Fruit fly (Drosophila melanogaster) whole organism, embryonic: ENCODE measurements around the gene ND-B18.
A peak's percentile ranks its signal among the peaks of the same experiment; 100 is the strongest.

ENCODE experiments used
- Adf1 ChIP-seq: fragments of 200-800 bp; sonication (Bioruptor generic); IDR thresholded peaks from 2 replicates; pipeline ENCODE4 v1.3.6; 2022; ENCODE audit warnings: missing biosample characterization, missing genetic modification characterization
- Asciz ChIP-seq: fragments of 200-800 bp; sonication (Bioruptor generic); optimal IDR thresholded peaks from 2 replicates; lab custom pipeline; 2017; ENCODE audit warnings: missing biosample characterization, mild to moderate bottlenecking, missing genetic modification characterization, missing genetic modification reagents
- Awh ChIP-seq: fragments of 200-800 bp; sonication (Bioruptor generic); IDR thresholded peaks from 2 replicates; pipeline ENCODE4, ENCODE4 v1.3.6; 2022; ENCODE audit warnings: missing biosample characterization, missing genetic modification characterization
- CG10321 ChIP-seq: fragments of 200-800 bp; sonication (Bioruptor generic); IDR thresholded peaks from 2 replicates; pipeline ENCODE4 v1.3.6; 2022; ENCODE audit warnings: missing biosample characterization, missing genetic modification characterization
- CG10654 ChIP-seq: fragments of 200-800 bp; sonication (Bioruptor generic); optimal IDR thresholded peaks from 2 replicates; lab custom pipeline; 2016; ENCODE audit warnings: missing biosample characterization, missing genetic modification characterization
- CG14710 ChIP-seq: fragments of 200-800 bp; sonication (Bioruptor generic); optimal IDR thresholded peaks from 3 replicates; lab custom pipeline; 2019; ENCODE audit warnings: missing biosample characterization, mild to moderate bottlenecking, missing genetic modification characterization, moderate library complexity
- CG17359 ChIP-seq: fragments of 200-800 bp; sonication (Bioruptor generic); optimal IDR thresholded peaks from 3 replicates; lab custom pipeline; 2018; ENCODE audit warnings: missing biosample characterization, mild to moderate bottlenecking, missing genetic modification characterization, moderate library complexity
- CG17568 ChIP-seq: fragments of 200-800 bp; sonication (Bioruptor generic); optimal IDR thresholded peaks from 2 replicates; lab custom pipeline; 2018; ENCODE audit warnings: missing biosample characterization, mild to moderate bottlenecking, missing genetic modification characterization, moderate library complexity
- CG2712 ChIP-seq: fragments of 200-800 bp; optimal IDR thresholded peaks from 3 replicates; lab custom pipeline; 2019; ENCODE audit warnings: missing biosample characterization, mild to moderate bottlenecking, missing genetic modification characterization, moderate library complexity
- CG3407 ChIP-seq: fragments of 200-800 bp; sonication (Bioruptor generic); optimal IDR thresholded peaks from 2 replicates; lab custom pipeline; 2018; ENCODE audit warnings: missing biosample characterization, mild to moderate bottlenecking, missing genetic modification characterization
- CG3995 ChIP-seq: fragments of 200-800 bp; sonication (Bioruptor generic); optimal IDR thresholded peaks from 3 replicates; lab custom pipeline; 2016; ENCODE audit warnings: missing biosample characterization, missing genetic modification characterization
- CG42726 ChIP-seq: fragments of 200-800 bp; sonication (Bioruptor generic); IDR thresholded peaks from 2 replicates; pipeline ENCODE4 v1.3.6; 2022; ENCODE audit warnings: missing biosample characterization, missing genetic modification characterization; ENCODE audit not compliant: partially characterized antibody
- CG4328 ChIP-seq: fragments of 200-800 bp; sonication (Bioruptor generic); optimal IDR thresholded peaks from 3 replicates; lab custom pipeline; 2017; ENCODE audit warnings: missing biosample characterization, missing genetic modification reagents, missing genetic modification characterization
- CG4707 ChIP-seq: fragments of 200-800 bp; sonication (Bioruptor generic); optimal IDR thresholded peaks from 2 replicates; lab custom pipeline; 2018; ENCODE audit warnings: missing biosample characterization, mild to moderate bottlenecking, missing genetic modification characterization, moderate library complexity
- CG5953 ChIP-seq: fragments of 200-800 bp; sonication (Bioruptor generic); IDR thresholded peaks from 2 replicates; pipeline ENCODE4 v1.3.6; 2022; ENCODE audit warnings: missing biosample characterization, missing genetic modification characterization
- CG6854 ChIP-seq: fragments of 200-800 bp; sonication (Bioruptor generic); optimal IDR thresholded peaks from 3 replicates; lab custom pipeline; 2017; ENCODE audit warnings: missing biosample characterization, mild to moderate bottlenecking, missing genetic modification characterization
- CG7556 ChIP-seq: fragments of 200-800 bp; sonication (Bioruptor generic); optimal IDR thresholded peaks from 2 replicates; lab custom pipeline; 2017; ENCODE audit warnings: missing biosample characterization, mild to moderate bottlenecking, missing genetic modification characterization
- CG8765 ChIP-seq: fragments of 200-800 bp; sonication (Bioruptor generic); IDR thresholded peaks from 2 replicates; pipeline ENCODE4 v1.3.6; 2022; ENCODE audit warnings: missing biosample characterization, missing genetic modification characterization
- CG9876 ChIP-seq: fragments of 200-800 bp; sonication (Bioruptor generic); optimal IDR thresholded peaks from 2 replicates; lab custom pipeline; 2016; ENCODE audit warnings: missing biosample characterization, missing genetic modification characterization
- CTCF ChIP-seq: fragments of 200-800 bp; sonication (Bioruptor generic); optimal IDR thresholded peaks from 2 replicates; lab custom pipeline; 2017; ENCODE audit warnings: missing biosample characterization, mild to moderate bottlenecking, missing genetic modification characterization, moderate library complexity
- Doc3 ChIP-seq: fragments of 200-800 bp; sonication (Bioruptor generic); IDR thresholded peaks from 3 replicates; pipeline ENCODE4 v1.3.6; 2022; ENCODE audit warnings: missing biosample characterization, missing genetic modification characterization; ENCODE audit not compliant: partially characterized antibody
- GATAe ChIP-seq: fragments of 200-800 bp; sonication (Bioruptor generic); conservative IDR thresholded peaks from 2 replicates; pipeline ENCODE4 v1.3.6; 2022; ENCODE audit warnings: missing biosample characterization, missing genetic modification characterization
- HHEX ChIP-seq: fragments of 200-800 bp; sonication (Bioruptor generic); optimal IDR thresholded peaks from 3 replicates; lab custom pipeline; 2017; ENCODE audit warnings: missing biosample characterization, mild to moderate bottlenecking, missing genetic modification characterization, missing genetic modification reagents
- Hr78 ChIP-seq, 2 experiments: fragments of 200-800 bp in 1 of 2; fragments of >200 bp in 1 of 2; sonication (Bioruptor generic) in 1 of 2; optimal IDR thresholded peaks; 2 replicates each; lab custom pipeline; 2017 to 2019; ENCODE audit warnings: missing biosample characterization in 2 of 2, missing genetic modification characterization in 2 of 2, mild to moderate bottlenecking in 1 of 2, moderate library complexity in 1 of 2
- Hsf ChIP-seq: fragments of 200-800 bp; sonication (Bioruptor generic); optimal IDR thresholded peaks from 3 replicates; lab custom pipeline; 2016; ENCODE audit warnings: missing biosample characterization, missing genetic modification characterization
- Max ChIP-seq: fragments of 200-800 bp; sonication (Bioruptor generic); optimal IDR thresholded peaks from 2 replicates; lab custom pipeline; 2016; ENCODE audit warnings: missing biosample characterization, mild to moderate bottlenecking, missing genetic modification characterization
- Meics ChIP-seq: fragments of 200-800 bp; sonication (Bioruptor generic); optimal IDR thresholded peaks from 2 replicates; lab custom pipeline; 2017; ENCODE audit warnings: missing biosample characterization, mild to moderate bottlenecking, missing genetic modification characterization
- Neu2 ChIP-seq: fragments of 200-800 bp; sonication (Bioruptor generic); optimal IDR thresholded peaks from 3 replicates; lab custom pipeline; 2016; ENCODE audit warnings: missing biosample characterization, missing genetic modification characterization, borderline replicate concordance
- Six4 ChIP-seq: fragments of 200-800 bp; sonication (Bioruptor generic); optimal IDR thresholded peaks from 2 replicates; lab custom pipeline; 2016; ENCODE audit warnings: missing biosample characterization, missing genetic modification characterization
- bbx ChIP-seq: fragments of 200-800 bp; sonication (Bioruptor generic); IDR thresholded peaks from 2 replicates; pipeline ENCODE4 v1.3.6; 2022; ENCODE audit warnings: missing biosample characterization, missing genetic modification characterization; ENCODE audit not compliant: partially characterized antibody
- btn ChIP-seq: fragments of 200-800 bp; sonication (Bioruptor generic); optimal IDR thresholded peaks from 2 replicates; lab custom pipeline; 2016; ENCODE audit warnings: missing biosample characterization, missing genetic modification characterization
- cad ChIP-seq: fragments of >200 bp; optimal IDR thresholded peaks from 2 replicates; lab custom pipeline; 2017; ENCODE audit warnings: missing biosample characterization, missing genetic modification characterization
- danr ChIP-seq: fragments of 200-800 bp; sonication (Bioruptor generic); IDR thresholded peaks from 2 replicates; pipeline ENCODE4 v1.3.6; 2022; ENCODE audit warnings: missing biosample characterization, missing genetic modification characterization
- gfzf ChIP-seq: fragments of 200-800 bp; sonication (Bioruptor generic); optimal IDR thresholded peaks from 2 replicates; lab custom pipeline; 2016; ENCODE audit warnings: missing biosample characterization, mild to moderate bottlenecking, missing genetic modification characterization, moderate library complexity
- grn ChIP-seq: fragments of 200-800 bp; sonication (Bioruptor generic); optimal IDR thresholded peaks from 3 replicates; lab custom pipeline; 2017; ENCODE audit warnings: missing biosample characterization, missing genetic modification characterization
- insv ChIP-seq, 2 experiments: fragments of 200-800 bp; sonication (Bioruptor generic); optimal IDR thresholded peaks; 3 replicates each; lab custom pipeline; 2016 to 2018; ENCODE audit warnings: missing biosample characterization in 2 of 2, missing genetic modification characterization in 2 of 2
- jumu ChIP-seq: fragments of 200-800 bp; sonication (Bioruptor generic); optimal IDR thresholded peaks from 3 replicates; lab custom pipeline; 2016; ENCODE audit warnings: missing biosample characterization, missing genetic modification characterization
- kay ChIP-seq: fragments of 200-800 bp; sonication (Bioruptor generic); optimal IDR thresholded peaks from 2 replicates; lab custom pipeline; 2016; ENCODE audit warnings: missing biosample characterization, missing genetic modification characterization
- knrl ChIP-seq: fragments of 200-800 bp; sonication (Bioruptor generic); IDR thresholded peaks from 3 replicates; pipeline ENCODE4 v1.3.6; 2022; ENCODE audit warnings: missing biosample characterization, missing genetic modification characterization; ENCODE audit not compliant: partially characterized antibody
- maf-S ChIP-seq: fragments of 200-800 bp; sonication (Bioruptor generic); optimal IDR thresholded peaks from 2 replicates; lab custom pipeline; 2016; ENCODE audit warnings: missing biosample characterization, missing genetic modification characterization
- mam ChIP-seq: fragments of 200-800 bp; sonication (Bioruptor generic); optimal IDR thresholded peaks from 3 replicates; lab custom pipeline; 2016; ENCODE audit warnings: missing biosample characterization, missing genetic modification characterization
- pan ChIP-seq, 4 experiments: fragments of >200 bp in 3 of 4; fragments of 200-800 bp in 1 of 4; sonication (Bioruptor generic) in 1 of 4; optimal IDR thresholded peaks in 3 of 4; IDR thresholded peaks in 1 of 4; 2 replicates each; pipeline versions ENCODE4 v1.3.6 to Lab custom; 2017 to 2022; ENCODE audit warnings: missing biosample characterization in 2 of 4, missing genetic modification characterization in 2 of 4, mixed read lengths in 1 of 4
- pum ChIP-seq: fragments of 200-800 bp; sonication (Bioruptor generic); optimal IDR thresholded peaks from 2 replicates; lab custom pipeline; 2016; ENCODE audit warnings: missing biosample characterization, missing genetic modification characterization
- slou ChIP-seq: fragments of 200-800 bp; sonication (Bioruptor generic); optimal IDR thresholded peaks from 3 replicates; lab custom pipeline; 2016; ENCODE audit warnings: missing biosample characterization, missing genetic modification characterization
- tap ChIP-seq: fragments of 200-800 bp; optimal IDR thresholded peaks from 3 replicates; lab custom pipeline; 2019; ENCODE audit warnings: missing biosample characterization, mild to moderate bottlenecking, missing genetic modification characterization, moderate library complexity
- tin ChIP-seq: fragments of 200-800 bp; sonication (Bioruptor generic); optimal IDR thresholded peaks from 3 replicates; lab custom pipeline; 2016; ENCODE audit warnings: missing biosample characterization, missing genetic modification characterization
- unc-4 ChIP-seq: fragments of 200-800 bp; sonication (Bioruptor generic); IDR thresholded peaks from 2 replicates; pipeline ENCODE4 v1.3.6; 2022; ENCODE audit warnings: missing biosample characterization, missing genetic modification characterization; ENCODE audit not compliant: partially characterized antibody
- vfl ChIP-seq: fragments of 200-800 bp; sonication (Bioruptor generic); optimal IDR thresholded peaks from 2 replicates; lab custom pipeline; 2016; ENCODE audit warnings: missing biosample characterization, missing genetic modification characterization
- vnd ChIP-seq: fragments of 200-800 bp; sonication (Bioruptor generic); IDR thresholded peaks from 3 replicates; pipeline ENCODE4 v1.3.6; 2022; ENCODE audit warnings: missing biosample characterization, missing genetic modification characterization; ENCODE audit not compliant: partially characterized antibody
- z ChIP-seq: fragments of 200-800 bp; sonication (Bioruptor generic); IDR thresholded peaks from 3 replicates; pipeline ENCODE4 v1.3.6; 2022; ENCODE audit warnings: missing biosample characterization, missing genetic modification characterization

ND-B18 gene

dm6 chrX:15080780-15081402 is 17.4 kb downstream of the ND-B18 start, which contains the start of gene CG33177 (continued):
- TF ChIP-seq CG4328 (GFP tag; lab: Kevin White, UChicago) (no peak), pan (optimal IDR thresholded peaks at IDR 0.05; lab: Kevin White, UChicago) (no peak), pan (GFP tag; optimal IDR thresholded peaks at IDR 0.05 in 1 of 2, IDR thresholded peaks at IDR 0.05 in 1 of 2) (no peak), kay (GFP tag; lab: Kevin White, UChicago) (no peak), jumu (GFP tag; lab: Kevin White, UChicago) (no peak), tin (GFP tag; lab: Kevin White, UChicago) (no peak), Hr78 (GFP tag; optimal IDR thresholded peaks at IDR 0.05; lab: Kevin White, UChicago) (no peak), CG2712 (tag; lab: Kevin White, UChicago) (peak; percentile 42), CTCF (peak; percentile 98), CG7556 (GFP tag; lab: Kevin White, UChicago) (no peak), CG9876 (no peak), slou (GFP tag; lab: Kevin White, UChicago) (no peak), CG17359 (tag; lab: Kevin White, UChicago) (peak; percentile 37), knrl (GFP tag; lab: Robert Waterston, UW) (no peak), CG3995 (GFP tag; lab: Kevin White, UChicago) (peak; percentile 31), CG10654 (no peak), CG10321 (GFP tag; lab: Robert Waterston, UW) (no peak), CG14710 (peak; percentile 10), CG6854 (GFP tag; lab: Kevin White, UChicago) (no peak), tap (tag; lab: Kevin White, UChicago) (no peak), Adf1 (GFP tag; lab: Robert Waterston, UW) (no peak), HHEX (GFP tag; lab: Kevin White, UChicago) (no peak), Doc3 (GFP tag; lab: Robert Waterston, UW) (no peak), danr (GFP tag; lab: Robert Waterston, UW) (no peak), gfzf (GFP tag; lab: Kevin White, UChicago) (no peak), CG42726 (GFP tag; lab: Robert Waterston, UW) (no peak), pum (GFP tag; lab: Kevin White, UChicago) (no peak), CG4707 (no peak), Meics (GFP tag; lab: Kevin White, UChicago) (peak; percentile 4), GATAe (no peak), vnd (GFP tag; lab: Robert Waterston, UW) (no peak), Hsf (GFP tag; lab: Kevin White, UChicago) (peak; percentile 16), z (no peak), unc-4 (GFP tag; lab: Robert Waterston, UW) (no peak), Awh (no peak), mam (GFP tag; lab: Kevin White, UChicago) (no peak), CG8765 (no peak), Asciz (GFP tag; lab: Kevin White, UChicago) (no peak), vfl (GFP tag; lab: Kevin White, UChicago) (no peak), Neu2 (GFP tag; lab: Kevin White, UChicago) (no peak), CG3407 (no peak), Max (GFP tag; lab: Kevin White, UChicago) (no peak), CG17568 (GFP tag; lab: Kevin White, UChicago) (no peak), cad (GFP tag; lab: Kevin White, UChicago) (no peak), btn (GFP tag; lab: Kevin White, UChicago) (no peak), maf-S (GFP tag; lab: Kevin White, UChicago) (no peak), Six4 (no peak), bbx (GFP tag; lab: Robert Waterston, UW) (no peak), grn (GFP tag; lab: Kevin White, UChicago) (peak; percentile 30), CG5953 (no peak), insv (GFP tag; optimal IDR thresholded peaks at IDR 0.05; lab: Kevin White, UChicago) (no peak)
